Worm (Caenorhabditis elegans): ENCODE measurements around the gene C27D6.1.

C27D6.1 gene

DNA sequence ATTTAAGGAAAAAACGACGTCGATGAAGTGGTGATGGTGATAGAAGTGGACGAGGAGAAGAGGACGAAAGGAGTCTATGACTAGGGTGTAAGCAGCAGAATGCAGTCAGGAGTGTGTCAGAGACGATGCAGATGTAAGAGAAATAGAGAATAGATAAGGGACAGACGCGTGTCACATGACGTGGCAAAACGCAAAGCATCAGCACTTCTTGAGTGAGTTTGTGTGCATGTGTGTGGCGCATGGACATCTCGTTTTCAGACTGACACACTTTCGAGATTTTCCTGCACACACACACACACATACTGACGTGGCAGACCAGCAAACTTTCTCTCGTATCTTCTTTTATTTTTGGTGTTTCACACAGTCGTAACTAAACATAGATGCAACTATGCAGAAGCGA, 9.9 kb downstream of the C27D6.1 start (continued):
- TF ChIP-seq C16A3.4 (tag; optimal IDR thresholded peaks at IDR 0.05), result peak; percentile 15
- peak; percentile 34 for TF ChIP-seq dsc-1 (tag; optimal IDR thresholded peaks at IDR 0.05)
- TF ChIP-seq mdl-1 (tag; optimal IDR thresholded peaks at IDR 0.05), result peak in 1 of 2 experiments; percentile 80
- TF ChIP-seq vab-15 (tag; optimal IDR thresholded peaks at IDR 0.05), result no peak
- TF ChIP-seq ceh-82 (tag; optimal IDR thresholded peaks at IDR 0.05), result peak in 2 of 3 experiments; percentile 35 to 36
- TF ChIP-seq nhr-90 (tag; optimal IDR thresholded peaks at IDR 0.05; ENCODE audit: poor library complexity), result peak; percentile 45
- peak; percentile 73 for TF ChIP-seq nhr-47 (tag; optimal IDR thresholded peaks at IDR 0.05)

DNA sequence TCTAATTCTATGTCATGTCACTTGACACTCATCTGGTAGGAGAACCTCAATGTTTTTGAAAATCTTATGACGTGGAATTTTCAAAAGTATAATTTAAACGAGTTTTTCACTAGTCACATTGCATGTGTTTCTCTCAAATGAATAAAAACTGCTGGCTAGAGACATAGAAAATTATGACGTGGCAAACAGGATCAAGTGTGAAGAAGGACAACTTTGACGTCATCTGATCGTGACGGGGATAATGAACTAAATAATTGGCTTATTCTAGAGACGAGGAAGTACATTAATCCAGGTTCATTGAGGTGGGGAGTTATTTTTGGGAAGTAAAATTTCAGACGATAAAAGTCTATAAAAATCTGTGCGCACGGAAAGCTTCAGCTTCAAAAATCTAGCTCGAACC, 10.7 kb downstream of the C27D6.1 start:
- TF ChIP-seq fkh-8 (tag; optimal IDR thresholded peaks at IDR 0.05) (no peak), ceh-82 (tag; optimal IDR thresholded peaks at IDR 0.05) (no peak), lsy-2 (tag; optimal IDR thresholded peaks at IDR 0.05) (no peak), mab-9 (GFP tag; IDR thresholded peaks at IDR 0.05) (no peak), tbx-2 (tag; optimal IDR thresholded peaks at IDR 0.05) (no peak), efl-3 (GFP tag; optimal IDR thresholded peaks at IDR 0.05) (no peak), dsc-1 (tag; optimal IDR thresholded peaks at IDR 0.05) (peak; percentile 63), dpl-1 (GFP tag; optimal IDR thresholded peaks at IDR 0.05) (no peak), nhr-20 (tag; optimal IDR thresholded peaks at IDR 0.05) (peak; percentile 9), nhr-84 (tag; optimal IDR thresholded peaks at IDR 0.05) (no peak), unc-130 (tag; optimal IDR thresholded peaks at IDR 0.05) (no peak), pag-3 (tag; optimal IDR thresholded peaks at IDR 0.05; ENCODE audit: borderline replicate concordance, insufficient read depth) (no peak), elt-2 (tag; optimal IDR thresholded peaks at IDR 0.05) (no peak), unc-30 (tag; optimal IDR thresholded peaks at IDR 0.05) (no peak), irx-1 (tag; optimal IDR thresholded peaks at IDR 0.05) (no peak), lin-39 (tag; optimal IDR thresholded peaks at IDR 0.05) (no peak), mep-1 (tag; optimal IDR thresholded peaks at IDR 0.05) (no peak), unc-98 (GFP tag; IDR thresholded peaks at IDR 0.05) (no peak), mdl-1 (tag; optimal IDR thresholded peaks at IDR 0.05) (no peak), egl-13 (tag; optimal IDR thresholded peaks at IDR 0.05) (no peak), Y116A8C.19 (tag; optimal IDR thresholded peaks at IDR 0.05; ENCODE audit: borderline replicate concordance) (no peak), nhr-28 (tag; optimal IDR thresholded peaks at IDR 0.05) (no peak), tlp-1 (tag; optimal IDR thresholded peaks at IDR 0.05) (no peak), snu-23 (GFP tag; optimal IDR thresholded peaks at IDR 0.05) (no peak), swsn-7 (tag; optimal IDR thresholded peaks at IDR 0.05) (peak; percentile 3), fkh-10 (GFP tag; optimal IDR thresholded peaks at IDR 0.05) (no peak), ceh-88 (GFP tag; IDR thresholded peaks at IDR 0.05) (no peak), nhr-19 (GFP tag; conservative IDR thresholded peaks at IDR 0.05) (no peak), nhr-85 (tag) (peak; percentile 52), fkh-4 (tag; optimal IDR thresholded peaks at IDR 0.05; ENCODE audit: borderline replicate concordance) (no peak), nhr-71 (tag; optimal IDR thresholded peaks at IDR 0.05) (peak; percentile 44), zag-1 (tag; optimal IDR thresholded peaks at IDR 0.05) (no peak), ztf-4 (tag; optimal IDR thresholded peaks at IDR 0.05) (peak; percentile 16), fos-1 (tag; optimal IDR thresholded peaks at IDR 0.05) (no peak), lin-14 (GFP tag; optimal IDR thresholded peaks at IDR 0.05) (peak; percentile 18), nhr-47 (tag; optimal IDR thresholded peaks at IDR 0.05) (peak; percentile 22), blmp-1 (tag; optimal IDR thresholded peaks at IDR 0.05) (peak; percentile 19), lir-3 (tag; optimal IDR thresholded peaks at IDR 0.05; ENCODE audit: poor library complexity) (no peak)

All from whole organism, L1 larva.